Fruit fly (Drosophila melanogaster) whole organism, wandering third instar larva: ENCODE data around the gene Vps60.
A peak's percentile ranks its signal among the peaks of the same experiment; 100 is the strongest.

Experiments
- Sp1 ChIP-seq: fragments of 200-800 bp; sonication (Bioruptor generic); optimal IDR thresholded peaks from 3 replicates; lab custom pipeline; 2019; ENCODE audit warnings: missing biosample characterization, mild to moderate bottlenecking, missing genetic modification characterization, moderate library complexity
- brk ChIP-seq: fragments of 200-800 bp; sonication (Bioruptor generic); optimal IDR thresholded peaks from 2 replicates; lab custom pipeline; 2016; ENCODE audit warnings: missing biosample characterization, mild to moderate bottlenecking, missing genetic modification characterization
- rgr ChIP-seq: fragments of 200-800 bp; sonication (Bioruptor generic); optimal IDR thresholded peaks from 3 replicates; lab custom pipeline; 2016; ENCODE audit warnings: missing biosample characterization, mild to moderate bottlenecking, missing genetic modification characterization

DNA sequence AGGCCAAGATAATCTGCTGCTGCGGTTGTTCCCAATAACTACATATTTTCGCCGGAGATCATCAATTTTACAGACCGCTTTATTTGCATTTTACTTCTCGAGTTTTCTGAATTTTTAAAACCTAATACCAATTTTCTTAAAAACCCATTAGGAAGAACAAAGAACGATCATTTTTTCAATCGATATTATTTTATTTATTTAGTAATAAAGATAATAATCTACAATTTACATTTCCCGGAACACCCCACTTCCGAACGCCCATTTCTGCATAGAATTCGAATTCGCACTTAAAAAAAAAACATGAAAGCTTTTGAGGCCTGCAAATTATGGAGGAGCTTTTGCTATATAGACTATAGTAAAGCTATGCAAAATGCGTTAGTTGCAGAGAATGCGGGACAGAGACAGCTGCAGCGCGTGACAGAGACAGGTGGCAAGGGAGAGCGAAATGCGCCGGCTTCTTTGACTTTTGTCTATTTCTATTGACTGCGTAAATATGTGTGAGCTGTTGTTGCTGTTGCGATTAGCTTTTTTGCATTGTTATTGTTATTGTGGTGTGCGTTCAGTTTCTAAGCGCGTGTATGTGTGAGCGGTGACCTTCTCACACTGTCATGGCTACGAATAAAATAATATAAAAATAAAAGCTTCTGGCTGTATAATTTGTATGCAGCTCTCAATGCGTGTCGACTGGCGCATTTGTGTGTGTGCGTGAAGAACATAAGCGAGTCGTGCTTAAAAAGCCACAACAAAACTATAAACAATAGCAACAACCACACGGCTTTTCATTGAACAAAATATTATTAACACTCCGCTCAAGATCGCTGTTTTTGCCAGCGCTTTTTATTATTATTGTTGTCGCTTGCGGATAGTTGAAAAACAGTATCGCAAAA is 17.7 kb downstream of the Vps60 start:
- TF ChIP-seq brk (no peak), rgr (peak; percentile 28), Sp1 (GFP tag; lab: Kevin White, UChicago) (no peak)
